Fruit fly (Drosophila melanogaster) whole organism, embryonic: Measurements from ENCODE around the gene CG7548.

Experiments
- Aef1 ChIP-seq: fragments of 200-800 bp; sonication (Bioruptor generic); IDR thresholded peaks from 3 replicates; pipeline ENCODE4 v1.3.6; 2022; ENCODE audit warnings: missing biosample characterization, missing genetic modification characterization
- Antp ChIP-seq: fragments of 200-800 bp; sonication (Bioruptor generic); optimal IDR thresholded peaks from 3 replicates; lab custom pipeline; 2016; ENCODE audit warnings: missing biosample characterization, missing genetic modification characterization
- CG10147 ChIP-seq: fragments of 200-800 bp; sonication (Bioruptor generic); optimal IDR thresholded peaks from 2 replicates; lab custom pipeline; 2019; ENCODE audit warnings: missing biosample characterization, mild to moderate bottlenecking, missing genetic modification characterization, moderate library complexity
- CG1024 ChIP-seq: fragments of 200-800 bp; sonication (Bioruptor generic); IDR thresholded peaks from 2 replicates; pipeline ENCODE4 v1.3.6; 2022; ENCODE audit warnings: missing biosample characterization, missing genetic modification characterization
- CG10654 ChIP-seq: fragments of 200-800 bp; sonication (Bioruptor generic); optimal IDR thresholded peaks from 2 replicates; lab custom pipeline; 2016; ENCODE audit warnings: missing biosample characterization, missing genetic modification characterization
- CG10959 ChIP-seq: fragments of 200-800 bp; sonication (Bioruptor generic); IDR thresholded peaks from 2 replicates; pipeline ENCODE4 v1.3.6; 2022; ENCODE audit warnings: missing biosample characterization, missing genetic modification characterization
- CG11398 ChIP-seq: fragments of 200-800 bp; sonication (Bioruptor generic); optimal IDR thresholded peaks from 2 replicates; lab custom pipeline; 2016; ENCODE audit warnings: missing biosample characterization, missing genetic modification characterization
- CG12071 ChIP-seq: fragments of 200-800 bp; sonication (Bioruptor generic); optimal IDR thresholded peaks from 3 replicates; lab custom pipeline; 2018; ENCODE audit warnings: missing biosample characterization, mild to moderate bottlenecking, missing genetic modification characterization
- CG12219 ChIP-seq: fragments of 200-800 bp; sonication (Bioruptor generic); optimal IDR thresholded peaks from 3 replicates; lab custom pipeline; 2018; ENCODE audit warnings: missing biosample characterization, mild to moderate bottlenecking, missing genetic modification characterization
- CG12236 ChIP-seq: fragments of 200-800 bp; sonication (Bioruptor generic); optimal IDR thresholded peaks from 2 replicates; lab custom pipeline; 2016; ENCODE audit warnings: missing biosample characterization, missing genetic modification characterization
- CG1233 ChIP-seq: fragments of 200-800 bp; sonication (Bioruptor generic); optimal IDR thresholded peaks from 4 replicates; lab custom pipeline; 2018; ENCODE audit warnings: missing biosample characterization, mild to moderate bottlenecking, missing genetic modification characterization
- CG12942 ChIP-seq: fragments of 200-800 bp; sonication (Bioruptor generic); optimal IDR thresholded peaks from 3 replicates; lab custom pipeline; 2016; ENCODE audit warnings: missing biosample characterization, missing genetic modification characterization
- CG15073 ChIP-seq: fragments of 200-800 bp; sonication (Bioruptor generic); optimal IDR thresholded peaks from 2 replicates; lab custom pipeline; 2016; ENCODE audit warnings: missing biosample characterization, missing genetic modification characterization
- CG15601 ChIP-seq: fragments of 200-800 bp; sonication (Bioruptor generic); optimal IDR thresholded peaks from 3 replicates; lab custom pipeline; 2019; ENCODE audit warnings: missing biosample characterization, mild to moderate bottlenecking, missing genetic modification characterization, moderate library complexity
- CG16779 ChIP-seq: fragments of 200-800 bp; sonication (Bioruptor generic); IDR thresholded peaks from 2 replicates; pipeline ENCODE4 v1.3.6; 2022; ENCODE audit warnings: missing biosample characterization, missing genetic modification characterization
- CG2202 ChIP-seq: fragments of 200-800 bp; sonication (Bioruptor generic); optimal IDR thresholded peaks from 2 replicates; lab custom pipeline; 2018; ENCODE audit warnings: missing biosample characterization, mild to moderate bottlenecking, missing genetic modification characterization
- CG4707 ChIP-seq: fragments of 200-800 bp; sonication (Bioruptor generic); optimal IDR thresholded peaks from 2 replicates; lab custom pipeline; 2018; ENCODE audit warnings: missing biosample characterization, mild to moderate bottlenecking, missing genetic modification characterization, moderate library complexity
- CG5180 ChIP-seq: fragments of 200-800 bp; sonication (Bioruptor generic); optimal IDR thresholded peaks from 3 replicates; lab custom pipeline; 2017; ENCODE audit warnings: missing biosample characterization, missing genetic modification characterization, mild to moderate bottlenecking, moderate library complexity, missing genetic modification reagents
- CG5245 ChIP-seq: fragments of 200-800 bp; sonication (Bioruptor generic); optimal IDR thresholded peaks from 3 replicates; lab custom pipeline; 2016; ENCODE audit warnings: missing biosample characterization, missing genetic modification characterization
- CG7839 ChIP-seq: fragments of 200-800 bp; sonication (Bioruptor generic); optimal IDR thresholded peaks from 3 replicates; lab custom pipeline; 2018; ENCODE audit warnings: missing biosample characterization, mild to moderate bottlenecking, missing genetic modification characterization, moderate library complexity
- CG7928 ChIP-seq: fragments of 200-800 bp; sonication (Bioruptor generic); optimal IDR thresholded peaks from 2 replicates; lab custom pipeline; 2017; ENCODE audit warnings: missing biosample characterization, mild to moderate bottlenecking, missing genetic modification characterization
- Camta ChIP-seq: fragments of 200-800 bp; sonication (Bioruptor generic); optimal IDR thresholded peaks from 2 replicates; lab custom pipeline; 2016; ENCODE audit warnings: missing biosample characterization, missing genetic modification characterization
- Doc2 ChIP-seq: fragments of 200-800 bp; sonication (Bioruptor generic); IDR thresholded peaks from 2 replicates; pipeline ENCODE4 v1.3.6; 2022; ENCODE audit warnings: missing biosample characterization, missing genetic modification characterization
- ERR ChIP-seq: fragments of 200-800 bp; sonication (Bioruptor generic); optimal IDR thresholded peaks from 2 replicates; lab custom pipeline; 2016; ENCODE audit warnings: missing biosample characterization, missing genetic modification characterization
- Eip74EF ChIP-seq, 2 experiments: fragments of 200-800 bp in 1 of 2; fragments of >200 bp in 1 of 2; sonication (Bioruptor generic) in 1 of 2; optimal IDR thresholded peaks; 2 replicates each; lab custom pipeline; 2017 to 2019; ENCODE audit warnings: missing biosample characterization in 2 of 2, missing genetic modification characterization in 2 of 2, mild to moderate bottlenecking in 1 of 2, moderate library complexity in 1 of 2
- Elba2 ChIP-seq: fragments of 200-800 bp; sonication (Bioruptor generic); optimal IDR thresholded peaks from 3 replicates; lab custom pipeline; 2016; ENCODE audit warnings: missing biosample characterization, missing genetic modification characterization
- HLH4C ChIP-seq: fragments of 200-800 bp; sonication (Bioruptor generic); IDR thresholded peaks from 3 replicates; pipeline ENCODE4 v1.3.6; 2022; ENCODE audit warnings: missing biosample characterization, missing genetic modification characterization; ENCODE audit not compliant: partially characterized antibody
- Lhr ChIP-seq: fragments of 200-800 bp; sonication (Bioruptor generic); optimal IDR thresholded peaks from 3 replicates; lab custom pipeline; 2017; ENCODE audit warnings: mild to moderate bottlenecking, missing biosample characterization, missing genetic modification reagents, missing genetic modification characterization
- Lim3 ChIP-seq: fragments of 200-800 bp; sonication (Bioruptor generic); IDR thresholded peaks from 2 replicates; pipeline ENCODE4 v1.3.6; 2022; ENCODE audit warnings: missing biosample characterization, missing genetic modification characterization
- Neu2 ChIP-seq: fragments of 200-800 bp; sonication (Bioruptor generic); optimal IDR thresholded peaks from 3 replicates; lab custom pipeline; 2016; ENCODE audit warnings: missing biosample characterization, missing genetic modification characterization, borderline replicate concordance
- NfI ChIP-seq: fragments of 200-800 bp; sonication (Bioruptor generic); optimal IDR thresholded peaks from 3 replicates; lab custom pipeline; 2018; ENCODE audit warnings: missing biosample characterization, mild to moderate bottlenecking, missing genetic modification characterization, moderate library complexity
- Sox100B ChIP-seq: fragments of 200-800 bp; sonication (Bioruptor generic); optimal IDR thresholded peaks from 3 replicates; lab custom pipeline; 2018; ENCODE audit warnings: missing biosample characterization, mild to moderate bottlenecking, missing genetic modification characterization
- TFAM ChIP-seq: fragments of 200-800 bp; sonication (Bioruptor generic); optimal IDR thresholded peaks from 2 replicates; lab custom pipeline; 2017; ENCODE audit warnings: missing biosample characterization, missing genetic modification characterization, inconsistent platforms
- ato ChIP-seq: fragments of 200-800 bp; sonication (Bioruptor generic); IDR thresholded peaks from 2 replicates; pipeline ENCODE4 v1.3.6; 2022; ENCODE audit warnings: missing biosample characterization, missing genetic modification characterization; ENCODE audit not compliant: partially characterized antibody
- cato ChIP-seq: fragments of 200-800 bp; sonication (Bioruptor generic); optimal IDR thresholded peaks from 2 replicates; lab custom pipeline; 2016; ENCODE audit warnings: missing biosample characterization, missing genetic modification characterization, borderline replicate concordance
- chn ChIP-seq: fragments of 200-800 bp; sonication (Bioruptor generic); optimal IDR thresholded peaks from 2 replicates; lab custom pipeline; 2016; ENCODE audit warnings: missing biosample characterization, missing genetic modification characterization
- croc ChIP-seq: fragments of 200-800 bp; sonication (Bioruptor generic); conservative IDR thresholded peaks from 3 replicates; pipeline ENCODE4 v1.3.6; 2022; ENCODE audit warnings: missing biosample characterization, missing genetic modification characterization
- gce ChIP-seq: fragments of 200-800 bp; sonication (Bioruptor generic); IDR thresholded peaks from 3 replicates; pipeline ENCODE4 v1.3.6; 2022; ENCODE audit warnings: missing biosample characterization, missing genetic modification characterization
- inv ChIP-seq: fragments of 200-800 bp; sonication (Bioruptor generic); IDR thresholded peaks from 2 replicates; pipeline ENCODE4 v1.3.6; 2022; ENCODE audit warnings: missing biosample characterization, missing genetic modification characterization; ENCODE audit not compliant: partially characterized antibody
- kni ChIP-seq: fragments of 200-800 bp; sonication (Bioruptor generic); optimal IDR thresholded peaks from 3 replicates; lab custom pipeline; 2017; ENCODE audit warnings: mild to moderate bottlenecking, missing biosample characterization, missing genetic modification reagents, missing genetic modification characterization
- mam ChIP-seq: fragments of 200-800 bp; sonication (Bioruptor generic); optimal IDR thresholded peaks from 3 replicates; lab custom pipeline; 2016; ENCODE audit warnings: missing biosample characterization, missing genetic modification characterization
- peb ChIP-seq: fragments of 200-800 bp; sonication (Bioruptor generic); IDR thresholded peaks from 2 replicates; pipeline ENCODE4 v1.3.6; 2022; ENCODE audit warnings: missing biosample characterization, missing genetic modification characterization
- pum ChIP-seq: fragments of 200-800 bp; sonication (Bioruptor generic); optimal IDR thresholded peaks from 2 replicates; lab custom pipeline; 2016; ENCODE audit warnings: missing biosample characterization, missing genetic modification characterization
- sens ChIP-seq: fragments of 200-800 bp; sonication (Bioruptor generic); peaks from one replicate; lab custom pipeline; 2016; ENCODE audit warnings: missing biosample characterization, missing genetic modification characterization
- sna ChIP-seq: fragments of 200-800 bp; sonication (Bioruptor generic); IDR thresholded peaks from 2 replicates; pipeline ENCODE4 v1.3.6; 2022; ENCODE audit warnings: missing biosample characterization, missing genetic modification characterization; ENCODE audit not compliant: partially characterized antibody
- tap ChIP-seq: fragments of 200-800 bp; optimal IDR thresholded peaks from 3 replicates; lab custom pipeline; 2019; ENCODE audit warnings: missing biosample characterization, mild to moderate bottlenecking, missing genetic modification characterization, moderate library complexity
- tin ChIP-seq: fragments of 200-800 bp; sonication (Bioruptor generic); optimal IDR thresholded peaks from 3 replicates; lab custom pipeline; 2016; ENCODE audit warnings: missing biosample characterization, missing genetic modification characterization
- trem ChIP-seq: fragments of 200-800 bp; optimal IDR thresholded peaks from 3 replicates; lab custom pipeline; 2019; ENCODE audit warnings: missing biosample characterization, mild to moderate bottlenecking, missing genetic modification characterization, moderate library complexity

CG7548 gene

dm6 chr3L:7510414-7511384 is 4.7 kb upstream of the CG7548 start, which contains the start of gene CG7546 (continued):
- TF ChIP-seq inv (no peak), CG16779 (GFP tag; lab: Robert Waterston, UW) (no peak), Lim3 (GFP tag; lab: Robert Waterston, UW) (no peak), CG1024 (no peak), CG12236 (GFP tag; lab: Kevin White, UChicago) (no peak), tin (GFP tag; lab: Kevin White, UChicago) (peak; percentile 10), CG10959 (no peak), mam (GFP tag; lab: Kevin White, UChicago) (peak; percentile 7), CG10147 (GFP tag; lab: Kevin White, UChicago) (no peak), Sox100B (GFP tag; lab: Kevin White, UChicago) (no peak), tap (no peak), CG2202 (tag; lab: Kevin White, UChicago) (no peak), Aef1 (peak; percentile 29; the same call in 1 of the 3 replicates), TFAM (no peak), CG12071 (GFP tag; lab: Kevin White, UChicago) (no peak), CG11398 (GFP tag; lab: Kevin White, UChicago) (no peak), HLH4C (GFP tag; lab: Robert Waterston, UW) (0 out of 3 replicates have a peak, but pooled peaks have one; percentile 27), Antp (GFP tag; lab: Kevin White, UChicago) (no peak), Elba2 (GFP tag; lab: Kevin White, UChicago) (no peak), CG15601 (tag; lab: Kevin White, UChicago) (peak; percentile 12), Eip74EF (GFP tag; optimal IDR thresholded peaks at IDR 0.05; lab: Kevin White, UChicago) (no peak), Camta (GFP tag; lab: Kevin White, UChicago) (no peak), ERR (GFP tag; lab: Kevin White, UChicago) (no peak), peb (GFP tag; lab: Robert Waterston, UW) (no peak), CG7928 (GFP tag; lab: Kevin White, UChicago) (no peak), Doc2 (GFP tag; lab: Robert Waterston, UW) (no peak), CG12942 (GFP tag; lab: Kevin White, UChicago) (peak; percentile 17), sna (no peak), CG7839 (tag; lab: Kevin White, UChicago) (peak; percentile 50), CG12219 (GFP tag; lab: Kevin White, UChicago) (no peak), pum (GFP tag; lab: Kevin White, UChicago) (no peak), cato (GFP tag; lab: Kevin White, UChicago) (no peak), ato (GFP tag; lab: Robert Waterston, UW) (no peak), CG10654 (GFP tag; lab: Kevin White, UChicago) (no peak), CG4707 (GFP tag; lab: Kevin White, UChicago) (no peak), croc (GFP tag; lab: Robert Waterston, UW) (no peak), CG15073 (GFP tag; lab: Kevin White, UChicago) (no peak), CG5245 (GFP tag; lab: Kevin White, UChicago) (no peak), sens (peak; percentile 34), CG1233 (no peak), CG5180 (GFP tag; lab: Kevin White, UChicago) (no peak), trem (peak; percentile 58), kni (GFP tag; lab: Kevin White, UChicago) (no peak), gce (GFP tag; lab: Robert Waterston, UW) (no peak), Lhr (GFP tag; lab: Kevin White, UChicago) (peak; percentile 63), NfI (GFP tag; lab: Kevin White, UChicago) (no peak), chn (GFP tag; lab: Kevin White, UChicago) (no peak), Neu2 (GFP tag; lab: Kevin White, UChicago) (no peak)
